Worm (Caenorhabditis elegans): ENCODE results near the gene asp-15.

DNA sequence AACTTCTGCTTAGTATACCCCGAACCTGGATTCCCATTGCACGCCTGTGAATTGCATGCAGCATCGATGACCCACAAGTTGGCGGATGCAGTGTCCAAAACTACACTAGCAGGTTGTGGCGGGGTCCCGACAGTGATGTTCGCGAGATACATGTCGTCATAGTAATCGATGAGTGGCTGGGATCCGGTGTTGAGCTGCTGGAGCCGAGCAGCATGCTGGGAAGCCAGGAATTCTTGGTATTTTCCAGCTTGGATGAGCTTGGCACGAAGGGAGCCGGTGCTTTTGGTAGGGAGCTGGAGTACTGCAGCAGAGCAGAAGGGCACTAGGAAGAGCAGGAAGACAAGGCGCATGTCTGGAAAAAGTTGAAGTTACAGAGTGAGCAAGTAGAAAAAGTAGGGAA, 2.4 kb downstream of the asp-15 start, which contains the start of gene asp-16:
- TF ChIP-seq Y53G8AR.9 (GFP tag; conservative IDR thresholded peaks at IDR 0.05): no peak
- TF ChIP-seq unc-130 (GFP tag; optimal IDR thresholded peaks at IDR 0.05): no peak
- no peak for TF ChIP-seq pha-4 (tag; optimal IDR thresholded peaks at IDR 0.05)
- no peak for TF ChIP-seq ztf-26 (tag; optimal IDR thresholded peaks at IDR 0.05)
- no peak for TF ChIP-seq chd-7 (tag; optimal IDR thresholded peaks at IDR 0.05)
- no peak for TF ChIP-seq sptf-2 (GFP tag; optimal IDR thresholded peaks at IDR 0.05)
- TF ChIP-seq ama-1 (optimal IDR thresholded peaks at IDR 0.05): no peak
- no peak for TF ChIP-seq ama-1 (GFP tag; optimal IDR thresholded peaks at IDR 0.05)
- no peak for TF ChIP-seq mcd-1 (GFP tag; IDR thresholded peaks at IDR 0.05)
- no peak for TF ChIP-seq tbx-9 (tag; optimal IDR thresholded peaks at IDR 0.05; ENCODE audit: borderline replicate concordance)
- no peak for TF ChIP-seq nhr-120 (GFP tag; IDR thresholded peaks at IDR 0.05)
- TF ChIP-seq ceh-91 (GFP tag; IDR thresholded peaks at IDR 0.05): no peak
- no peak for TF ChIP-seq attf-6 (GFP tag; IDR thresholded peaks at IDR 0.05)
- no peak for TF ChIP-seq D2030.7 (GFP tag; IDR thresholded peaks at IDR 0.05)
- no peak for TF ChIP-seq aptf-3 (GFP tag; IDR thresholded peaks at IDR 0.05)
